Worm (Caenorhabditis elegans): ENCODE results near the gene isp-1.
A peak's percentile ranks its signal among the peaks of the same experiment; 100 is the strongest.

Gene isp-1

ce11 chrIV:8151721-8152120 lies 15.9 kb upstream of the isp-1 start:
- TF ChIP-seq tra-1 (GFP tag; IDR thresholded peaks at IDR 0.05) (peak; percentile 80), lin-1 (GFP tag; IDR thresholded peaks at IDR 0.05) (peak; percentile 65; the same call in 1 of the 2 replicates), nhr-48 (tag; optimal IDR thresholded peaks at IDR 0.05) (peak; percentile 23), lin-13 (GFP tag; optimal IDR thresholded peaks at IDR 0.05) (no peak), mep-1 (tag; optimal IDR thresholded peaks at IDR 0.05) (peak; percentile 40), daf-16 (GFP tag; optimal IDR thresholded peaks at IDR 0.05) (peak in 1 of 2 experiments; percentile 41), daf-16 (tag; optimal IDR thresholded peaks at IDR 0.05) (peak; percentile 93), nhr-102 (tag; optimal IDR thresholded peaks at IDR 0.05) (peak; percentile 48), hlh-30 (tag; optimal IDR thresholded peaks at IDR 0.05; ENCODE audit: insufficient read depth) (peak; percentile 53), pqm-1 (tag; optimal IDR thresholded peaks at IDR 0.05) (peak; percentile 72), ceh-62 (tag; optimal IDR thresholded peaks at IDR 0.05) (no peak), ceh-20 (GFP tag; IDR thresholded peaks at IDR 0.05) (peak; percentile 88), dmd-6 (GFP tag; IDR thresholded peaks at IDR 0.05) (peak; percentile 88), T20F7.1 (GFP tag; optimal IDR thresholded peaks at IDR 0.05) (peak; percentile 42), php-3 (GFP tag; IDR thresholded peaks at IDR 0.05) (peak; percentile 99), mes-2 (tag; optimal IDR thresholded peaks at IDR 0.05; ENCODE audit: poor library complexity, severe bottlenecking) (peak; percentile 28), nhr-28 (tag; optimal IDR thresholded peaks at IDR 0.05) (peak; percentile 72), dve-1 (tag; optimal IDR thresholded peaks at IDR 0.05; ENCODE audit: insufficient read depth) (peak; percentile 94), lsy-2 (tag; optimal IDR thresholded peaks at IDR 0.05) (peak in 1 of 2 experiments; percentile 33), lin-38 (GFP tag; IDR thresholded peaks at IDR 0.05) (no peak), hlh-11 (tag; optimal IDR thresholded peaks at IDR 0.05) (peak; percentile 82), pha-4 (GFP tag; IDR thresholded peaks at IDR 0.05) (no peak), pha-4 (tag; optimal IDR thresholded peaks at IDR 0.05) (no peak), zfp-2 (tag; optimal IDR thresholded peaks at IDR 0.05) (no peak), nhr-77 (tag; optimal IDR thresholded peaks at IDR 0.05) (peak; percentile 52)

ce11 chrIV:8148494-8148893 lies 12.6 kb upstream of the isp-1 start, which contains the start of gene pmk-1:
TSS of gene pmk-1 (plus strand) at chrIV:8148794.
- TF ChIP-seq spr-1 (tag; optimal IDR thresholded peaks at IDR 0.05) (no peak), ceh-20 (GFP tag; IDR thresholded peaks at IDR 0.05) (no peak), aha-1 (tag) (no peak), nhr-77 (tag; optimal IDR thresholded peaks at IDR 0.05) (no peak), mdt-29 (GFP tag; IDR thresholded peaks at IDR 0.05) (no peak)

- TF ChIP-seq hlh-30 (tag; optimal IDR thresholded peaks at IDR 0.05; ENCODE audit: insufficient read depth) (peak; percentile 93), F10B5.3 (tag; optimal IDR thresholded peaks at IDR 0.05) (no peak), Y5F2A.4 (GFP tag; optimal IDR thresholded peaks at IDR 0.05) (no peak), aha-1 (tag) (peak; percentile 83), nhr-28 (tag; optimal IDR thresholded peaks at IDR 0.05) (peak; percentile 54), lin-13 (GFP tag; optimal IDR thresholded peaks at IDR 0.05) (no peak), lim-7 (GFP tag; IDR thresholded peaks at IDR 0.05) (no peak), lsy-2 (tag; optimal IDR thresholded peaks at IDR 0.05) (peak in 1 of 2 experiments; percentile 29), dve-1 (tag; optimal IDR thresholded peaks at IDR 0.05; ENCODE audit: insufficient read depth) (peak; percentile 91), daf-16 (GFP tag; optimal IDR thresholded peaks at IDR 0.05) (no peak), daf-16 (tag; optimal IDR thresholded peaks at IDR 0.05) (peak; percentile 77), tag-97 (GFP tag; IDR thresholded peaks at IDR 0.05) (no peak), ctbp-1 (GFP tag; IDR thresholded peaks at IDR 0.05) (no peak), spr-1 (tag; optimal IDR thresholded peaks at IDR 0.05) (no peak), pqm-1 (tag; optimal IDR thresholded peaks at IDR 0.05) (peak; percentile 23), mdl-1 (tag; optimal IDR thresholded peaks at IDR 0.05) (peak; percentile 81 to 90), mxl-2 (GFP tag; conservative IDR thresholded peaks at IDR 0.05) (no peak), lin-29 (GFP tag; IDR thresholded peaks at IDR 0.05) (no peak), tra-1 (GFP tag; IDR thresholded peaks at IDR 0.05) (no peak), unc-62 (GFP tag; optimal IDR thresholded peaks at IDR 0.05 in 1 of 2) (peak in 1 of 2 experiments; percentile 40), unc-62 (tag; optimal IDR thresholded peaks at IDR 0.05) (no peak), hlh-11 (tag; optimal IDR thresholded peaks at IDR 0.05) (peak; percentile 17), ceh-32 (tag; optimal IDR thresholded peaks at IDR 0.05; ENCODE audit: poor library complexity) (no peak), mep-1 (tag; optimal IDR thresholded peaks at IDR 0.05) (peak; percentile 38), lin-15B (tag; optimal IDR thresholded peaks at IDR 0.05) (no peak), zfp-3 (GFP tag; conservative IDR thresholded peaks at IDR 0.05) (0 out of 2 replicates have a peak, but pooled peaks have one; percentile 21), unc-39 (tag; optimal IDR thresholded peaks at IDR 0.05) (no peak), vab-7 (GFP tag; IDR thresholded peaks at IDR 0.05) (no peak), ceh-20 (GFP tag; IDR thresholded peaks at IDR 0.05) (no peak), egl-27 (tag; optimal IDR thresholded peaks at IDR 0.05) (no peak), madf-5 (GFP tag; IDR thresholded peaks at IDR 0.05) (no peak), nhr-11 (tag; optimal IDR thresholded peaks at IDR 0.05) (no peak)
Observed at ce11 chrIV:8146283-8146682, 10.4 kb upstream of the isp-1 start.

All from whole organism, L4 larva.